Fruit fly (Drosophila melanogaster) whole organism, embryonic: ENCODE measurements around the gene CG17549.

ENCODE experiments used
- Antp ChIP-seq: fragments of 200-800 bp; sonication (Bioruptor generic); optimal IDR thresholded peaks from 3 replicates; lab custom pipeline; 2016; ENCODE audit warnings: missing biosample characterization, missing genetic modification characterization
- CG10462 ChIP-seq: fragments of 200-800 bp; sonication (Bioruptor generic); optimal IDR thresholded peaks from 2 replicates; lab custom pipeline; 2016; ENCODE audit warnings: missing biosample characterization, missing genetic modification characterization
- CG12155 ChIP-seq: fragments of 200-800 bp; sonication (Bioruptor generic); optimal IDR thresholded peaks from 3 replicates; lab custom pipeline; 2016; ENCODE audit warnings: missing biosample characterization, missing genetic modification characterization
- CG12744 ChIP-seq: fragments of 200-800 bp; sonication (Bioruptor generic); optimal IDR thresholded peaks from 2 replicates; lab custom pipeline; 2016; ENCODE audit warnings: missing biosample characterization, missing genetic modification characterization
- CG13424 ChIP-seq: fragments of 200-800 bp; sonication (Bioruptor generic); optimal IDR thresholded peaks from 2 replicates; lab custom pipeline; 2019; ENCODE audit warnings: missing biosample characterization, mild to moderate bottlenecking, missing genetic modification characterization, moderate library complexity
- CG14667 ChIP-seq: fragments of 200-800 bp; sonication (Bioruptor generic); IDR thresholded peaks from 2 replicates; pipeline ENCODE4 v1.3.6; 2022; ENCODE audit warnings: missing biosample characterization, missing genetic modification characterization
- CG15011 ChIP-seq: fragments of 200-800 bp; sonication (Bioruptor generic); optimal IDR thresholded peaks from 3 replicates; lab custom pipeline; 2018; ENCODE audit warnings: missing biosample characterization, mild to moderate bottlenecking, missing genetic modification characterization
- CG1602 ChIP-seq: fragments of 200-800 bp; sonication (Bioruptor generic); optimal IDR thresholded peaks from 3 replicates; lab custom pipeline; 2016; ENCODE audit warnings: missing biosample characterization, missing genetic modification characterization
- CG16779 ChIP-seq: fragments of 200-800 bp; sonication (Bioruptor generic); IDR thresholded peaks from 2 replicates; pipeline ENCODE4 v1.3.6; 2022; ENCODE audit warnings: missing biosample characterization, missing genetic modification characterization
- CG16813 ChIP-seq: fragments of 200-800 bp; sonication (Bioruptor generic); IDR thresholded peaks from 3 replicates; pipeline ENCODE4 v1.3.6; 2022; ENCODE audit warnings: missing biosample characterization, missing genetic modification characterization; ENCODE audit not compliant: partially characterized antibody
- CG30020 ChIP-seq: fragments of 200-800 bp; optimal IDR thresholded peaks from 2 replicates; lab custom pipeline; 2019; ENCODE audit warnings: missing biosample characterization, mild to moderate bottlenecking, missing genetic modification characterization, moderate library complexity
- CG31365 ChIP-seq: fragments of 200-800 bp; sonication (Bioruptor generic); optimal IDR thresholded peaks from 2 replicates; lab custom pipeline; 2018; ENCODE audit warnings: missing biosample characterization, mild to moderate bottlenecking, missing genetic modification characterization
- CG34224 ChIP-seq: fragments of 200-800 bp; sonication (Bioruptor generic); IDR thresholded peaks from 3 replicates; pipeline ENCODE4 v1.3.6; 2022; ENCODE audit warnings: missing biosample characterization, missing genetic modification characterization; ENCODE audit not compliant: partially characterized antibody
- CG42726 ChIP-seq: fragments of 200-800 bp; sonication (Bioruptor generic); IDR thresholded peaks from 2 replicates; pipeline ENCODE4 v1.3.6; 2022; ENCODE audit warnings: missing biosample characterization, missing genetic modification characterization; ENCODE audit not compliant: partially characterized antibody
- CG43689 ChIP-seq: fragments of 200-800 bp; sonication (Bioruptor generic); IDR thresholded peaks from 2 replicates; pipeline ENCODE4 v1.3.6; 2022; ENCODE audit warnings: missing biosample characterization, missing genetic modification characterization
- CG4424 ChIP-seq: fragments of 200-800 bp; sonication (Bioruptor generic); optimal IDR thresholded peaks from 3 replicates; lab custom pipeline; 2016; ENCODE audit warnings: missing biosample characterization, missing genetic modification characterization
- CG5953 ChIP-seq: fragments of 200-800 bp; sonication (Bioruptor generic); IDR thresholded peaks from 2 replicates; pipeline ENCODE4 v1.3.6; 2022; ENCODE audit warnings: missing biosample characterization, missing genetic modification characterization
- CG6791 ChIP-seq: fragments of 200-800 bp; sonication (Bioruptor generic); IDR thresholded peaks from 3 replicates; pipeline ENCODE4 v1.3.6; 2022; ENCODE audit warnings: missing biosample characterization, missing genetic modification characterization; ENCODE audit not compliant: partially characterized antibody
- CG7556 ChIP-seq: fragments of 200-800 bp; sonication (Bioruptor generic); optimal IDR thresholded peaks from 2 replicates; lab custom pipeline; 2017; ENCODE audit warnings: missing biosample characterization, mild to moderate bottlenecking, missing genetic modification characterization
- CG8478 ChIP-seq: fragments of >200 bp; optimal IDR thresholded peaks from 2 replicates; lab custom pipeline; 2018
- CG9876 ChIP-seq: fragments of 200-800 bp; sonication (Bioruptor generic); optimal IDR thresholded peaks from 2 replicates; lab custom pipeline; 2016; ENCODE audit warnings: missing biosample characterization, missing genetic modification characterization
- D19B ChIP-seq: fragments of 200-800 bp; sonication (Bioruptor generic); optimal IDR thresholded peaks from 2 replicates; lab custom pipeline; 2017; ENCODE audit warnings: missing biosample characterization, mild to moderate bottlenecking, missing genetic modification characterization
- Dek ChIP-seq: fragments of 200-800 bp; sonication (Bioruptor generic); optimal IDR thresholded peaks from 3 replicates; lab custom pipeline; 2019; ENCODE audit warnings: missing biosample characterization, mild to moderate bottlenecking, missing genetic modification characterization, moderate library complexity
- GATAe ChIP-seq: fragments of 200-800 bp; sonication (Bioruptor generic); conservative IDR thresholded peaks from 2 replicates; pipeline ENCODE4 v1.3.6; 2022; ENCODE audit warnings: missing biosample characterization, missing genetic modification characterization
- HHEX ChIP-seq: fragments of 200-800 bp; sonication (Bioruptor generic); optimal IDR thresholded peaks from 3 replicates; lab custom pipeline; 2017; ENCODE audit warnings: missing biosample characterization, mild to moderate bottlenecking, missing genetic modification characterization, missing genetic modification reagents
- Hand ChIP-seq: fragments of 200-800 bp; sonication (Bioruptor generic); optimal IDR thresholded peaks from 2 replicates; lab custom pipeline; 2017; ENCODE audit warnings: mild to moderate bottlenecking, missing biosample characterization, missing genetic modification reagents, missing genetic modification characterization
- Jarid2 ChIP-seq: fragments of 200-800 bp; sonication (Bioruptor generic); optimal IDR thresholded peaks from 3 replicates; lab custom pipeline; 2017; ENCODE audit warnings: mild to moderate bottlenecking, missing biosample characterization, missing genetic modification reagents, missing genetic modification characterization
- NC2β ChIP-seq: fragments of 200-800 bp; sonication (Bioruptor generic); optimal IDR thresholded peaks from 2 replicates; lab custom pipeline; 2016; ENCODE audit warnings: missing biosample characterization, missing genetic modification characterization
- Nf-YB ChIP-seq: fragments of 200-800 bp; sonication (Bioruptor generic); optimal IDR thresholded peaks from 3 replicates; lab custom pipeline; 2019; ENCODE audit warnings: missing biosample characterization, mild to moderate bottlenecking, missing genetic modification characterization, moderate library complexity
- Poxn ChIP-seq: fragments of 200-800 bp; sonication (Bioruptor generic); IDR thresholded peaks from 2 replicates; pipeline ENCODE4 v1.3.6; 2022; ENCODE audit warnings: missing biosample characterization, missing genetic modification characterization
- Rfx ChIP-seq: fragments of 200-800 bp; sonication (Bioruptor generic); IDR thresholded peaks from 2 replicates; pipeline ENCODE4 v1.3.6; 2022; ENCODE audit warnings: missing biosample characterization, missing genetic modification characterization
- Sry-β ChIP-seq: fragments of 200-800 bp; sonication (Bioruptor generic); optimal IDR thresholded peaks from 2 replicates; lab custom pipeline; 2018; ENCODE audit warnings: missing biosample characterization, mild to moderate bottlenecking, missing genetic modification characterization, moderate library complexity
- Xbp1 ChIP-seq: fragments of 200-800 bp; sonication (Bioruptor generic); optimal IDR thresholded peaks from 3 replicates; lab custom pipeline; 2016; ENCODE audit warnings: missing biosample characterization, mild to moderate bottlenecking, missing genetic modification characterization
- YL-1 ChIP-seq: fragments of 200-800 bp; sonication (Bioruptor generic); optimal IDR thresholded peaks from 3 replicates; lab custom pipeline; 2017; ENCODE audit warnings: missing biosample characterization, mild to moderate bottlenecking, missing genetic modification characterization
- bab2 ChIP-seq: fragments of 200-800 bp; sonication (Bioruptor generic); optimal IDR thresholded peaks from 2 replicates; lab custom pipeline; 2016; ENCODE audit warnings: missing biosample characterization, missing genetic modification characterization
- bbx ChIP-seq: fragments of 200-800 bp; sonication (Bioruptor generic); IDR thresholded peaks from 2 replicates; pipeline ENCODE4 v1.3.6; 2022; ENCODE audit warnings: missing biosample characterization, missing genetic modification characterization; ENCODE audit not compliant: partially characterized antibody
- dati ChIP-seq: fragments of 200-800 bp; sonication (Bioruptor generic); IDR thresholded peaks from 2 replicates; pipeline ENCODE4 v1.3.6; 2022; ENCODE audit warnings: missing biosample characterization, missing genetic modification characterization
- ewg ChIP-seq: fragments of 200-800 bp; sonication (Bioruptor generic); optimal IDR thresholded peaks from 3 replicates; lab custom pipeline; 2017; ENCODE audit warnings: mild to moderate bottlenecking, missing biosample characterization, missing genetic modification reagents, missing genetic modification characterization
- fd102C ChIP-seq: fragments of 200-800 bp; sonication (Bioruptor generic); optimal IDR thresholded peaks from 2 replicates; lab custom pipeline; 2018; ENCODE audit warnings: missing biosample characterization, mild to moderate bottlenecking, missing genetic modification characterization, moderate library complexity
- fd3F ChIP-seq: fragments of 200-800 bp; sonication (Bioruptor generic); optimal IDR thresholded peaks from 2 replicates; lab custom pipeline; 2018; ENCODE audit warnings: missing biosample characterization, mild to moderate bottlenecking, missing genetic modification characterization, moderate library complexity
- fd64A ChIP-seq: fragments of 200-800 bp; sonication (Bioruptor generic); optimal IDR thresholded peaks from 3 replicates; lab custom pipeline; 2018; ENCODE audit warnings: missing biosample characterization, mild to moderate bottlenecking, missing genetic modification characterization
- fru ChIP-seq: fragments of >200 bp; optimal IDR thresholded peaks from 2 replicates; lab custom pipeline; 2017
- gfzf ChIP-seq: fragments of 200-800 bp; sonication (Bioruptor generic); optimal IDR thresholded peaks from 2 replicates; lab custom pipeline; 2016; ENCODE audit warnings: missing biosample characterization, mild to moderate bottlenecking, missing genetic modification characterization, moderate library complexity
- gsb-n ChIP-seq: fragments of 200-800 bp; sonication (Bioruptor generic); optimal IDR thresholded peaks from 3 replicates; lab custom pipeline; 2018; ENCODE audit warnings: missing biosample characterization, mild to moderate bottlenecking, missing genetic modification characterization
- jigr1 ChIP-seq: fragments of 200-800 bp; sonication (Bioruptor generic); IDR thresholded peaks from 3 replicates; pipeline ENCODE4 v1.3.6; 2022; ENCODE audit warnings: missing biosample characterization, missing genetic modification characterization
- onecut ChIP-seq: fragments of 200-800 bp; sonication (Bioruptor generic); IDR thresholded peaks from 2 replicates; pipeline ENCODE4 v1.3.6; 2022; ENCODE audit warnings: missing biosample characterization, missing genetic modification characterization
- otp ChIP-seq: fragments of 200-800 bp; sonication (Bioruptor generic); IDR thresholded peaks from 3 replicates; pipeline ENCODE4, ENCODE4 v1.3.6; 2022; ENCODE audit warnings: missing biosample characterization, missing genetic modification characterization
- run ChIP-seq: fragments of 200-800 bp; sonication (Bioruptor generic); optimal IDR thresholded peaks from 3 replicates; lab custom pipeline; 2018; ENCODE audit warnings: missing biosample characterization, mild to moderate bottlenecking, missing genetic modification characterization
- tap ChIP-seq: fragments of 200-800 bp; optimal IDR thresholded peaks from 3 replicates; lab custom pipeline; 2019; ENCODE audit warnings: missing biosample characterization, mild to moderate bottlenecking, missing genetic modification characterization, moderate library complexity
- ttk ChIP-seq: fragments of 200-800 bp; sonication (Bioruptor generic); IDR thresholded peaks from 2 replicates; pipeline ENCODE4 v2.1.2; 2022; ENCODE audit warnings: missing biosample characterization, missing genetic modification characterization
- yki ChIP-seq: fragments of >200 bp; optimal IDR thresholded peaks from 3 replicates; lab custom pipeline; 2018
- zf30C ChIP-seq: fragments of 200-800 bp; sonication (Bioruptor generic); optimal IDR thresholded peaks from 3 replicates; lab custom pipeline; 2018; ENCODE audit warnings: missing biosample characterization, mild to moderate bottlenecking, missing genetic modification characterization

Gene CG17549

DNA sequence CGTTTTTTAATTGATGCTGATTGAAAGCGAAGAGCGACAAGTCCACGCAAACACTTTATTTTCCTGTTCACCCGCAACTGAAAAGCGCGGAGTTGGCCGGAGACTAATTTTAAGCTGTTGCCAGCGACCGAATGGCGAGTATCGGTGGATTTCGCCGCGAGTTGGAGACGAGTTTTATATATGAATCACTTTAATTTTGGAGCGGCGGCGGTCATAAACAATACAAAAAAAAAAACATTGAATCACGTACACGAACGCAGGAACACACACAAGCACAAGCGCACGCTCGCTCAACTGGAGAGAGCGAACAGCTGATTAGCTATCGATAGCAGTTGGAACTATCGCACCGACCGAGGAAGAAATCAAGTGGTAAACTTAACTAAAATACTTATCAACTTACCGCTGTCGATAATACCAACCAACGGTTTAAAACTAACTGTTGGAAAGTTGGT is 36.5 kb upstream of the CG17549 start, which contains the start of gene Pax (continued):
- TF ChIP-seq CG5953, result no peak
- TF ChIP-seq zf30C (GFP tag; lab: Kevin White, UChicago), result no peak
- TF ChIP-seq CG4424 (GFP tag; lab: Kevin White, UChicago), result no peak
- no peak for TF ChIP-seq fd102C (GFP tag; lab: Kevin White, UChicago)
- TF ChIP-seq Xbp1, result no peak
- peak; percentile 78 for TF ChIP-seq Nf-YB (GFP tag; lab: Kevin White, UChicago)
- no peak for TF ChIP-seq CG15011 (GFP tag; lab: Kevin White, UChicago)
- TF ChIP-seq Sry-β, result no peak
- no peak for TF ChIP-seq GATAe (GFP tag; lab: Robert Waterston, UW)
- peak; percentile 22; the same call in 1 of the 2 replicates for TF ChIP-seq Rfx (GFP tag; lab: Robert Waterston, UW)
- TF ChIP-seq CG8478 (lab: Kevin White, UChicago), result no peak
- no peak for TF ChIP-seq run
- no peak for TF ChIP-seq CG10462 (GFP tag; lab: Kevin White, UChicago)
- no peak for TF ChIP-seq CG1602 (GFP tag; lab: Kevin White, UChicago)
- TF ChIP-seq D19B, result no peak
- TF ChIP-seq CG30020, result no peak
- peak; percentile 62 for TF ChIP-seq gfzf
- no peak for TF ChIP-seq CG9876 (GFP tag; lab: Kevin White, UChicago)
- no peak for TF ChIP-seq fd64A
- TF ChIP-seq jigr1, result no peak
- TF ChIP-seq ttk, result no peak
- TF ChIP-seq otp (GFP tag; lab: Robert Waterston, UW), result no peak
- no peak for TF ChIP-seq onecut (GFP tag; lab: Robert Waterston, UW)
- no peak for TF ChIP-seq Jarid2 (GFP tag; lab: Kevin White, UChicago)
- TF ChIP-seq CG6791 (GFP tag; lab: Robert Waterston, UW), result peak; percentile 95
- no peak for TF ChIP-seq yki (lab: Kevin White, UChicago)
- TF ChIP-seq gsb-n (tag; lab: Kevin White, UChicago), result no peak
- TF ChIP-seq Poxn (GFP tag; lab: Robert Waterston, UW), result no peak
- no peak for TF ChIP-seq CG14667 (GFP tag; lab: Robert Waterston, UW)
- no peak for TF ChIP-seq Dek (tag; lab: Kevin White, UChicago)
- peak; percentile 92 for TF ChIP-seq CG34224
- no peak for TF ChIP-seq CG13424 (tag; lab: Kevin White, UChicago)
- TF ChIP-seq CG16779, result no peak
- no peak for TF ChIP-seq fru (lab: Kevin White, UChicago)
- TF ChIP-seq CG7556 (GFP tag; lab: Kevin White, UChicago), result no peak
- TF ChIP-seq bab2 (GFP tag; lab: Kevin White, UChicago), result no peak
- peak; percentile 75 for TF ChIP-seq CG31365 (tag; lab: Kevin White, UChicago)
- no peak for TF ChIP-seq Antp (GFP tag; lab: Kevin White, UChicago)
- TF ChIP-seq CG12155 (GFP tag; lab: Kevin White, UChicago), result no peak
- TF ChIP-seq bbx, result peak; percentile 95
- TF ChIP-seq tap, result no peak
- TF ChIP-seq Hand (GFP tag; lab: Kevin White, UChicago), result no peak
- TF ChIP-seq CG16813, result peak; percentile 90
- no peak for TF ChIP-seq fd3F (GFP tag; lab: Kevin White, UChicago)
- TF ChIP-seq HHEX (GFP tag; lab: Kevin White, UChicago), result no peak
- TF ChIP-seq NC2β (GFP tag; lab: Kevin White, UChicago), result no peak
- no peak for TF ChIP-seq CG43689 (GFP tag; lab: Robert Waterston, UW)
- no peak for TF ChIP-seq CG12744
- TF ChIP-seq ewg, result peak; percentile 83
- peak; percentile 98 for TF ChIP-seq CG42726 (GFP tag; lab: Robert Waterston, UW)
- TF ChIP-seq dati (GFP tag; lab: Robert Waterston, UW), result no peak
- TF ChIP-seq YL-1 (GFP tag; lab: Kevin White, UChicago), result peak; percentile 25
